Fruit fly (Drosophila melanogaster) whole organism, adult: Measurements from ENCODE around the gene Mical.

Experiments used
- CG11617 ChIP-seq: fragments of 200-800 bp; sonication (Bioruptor generic); optimal IDR thresholded peaks from 2 replicates; lab custom pipeline; 2017; ENCODE audit warnings: mild to moderate bottlenecking, missing biosample characterization, missing genetic modification reagents, missing genetic modification characterization
- CG12768 ChIP-seq: fragments of 200-800 bp; sonication (Bioruptor generic); optimal IDR thresholded peaks from 2 replicates; lab custom pipeline; 2017; ENCODE audit warnings: missing biosample characterization, missing genetic modification characterization, mild to moderate bottlenecking, moderate library complexity, missing genetic modification reagents
- CG33017 ChIP-seq: fragments of 200-800 bp; sonication (Bioruptor generic); optimal IDR thresholded peaks from 2 replicates; lab custom pipeline; 2018; ENCODE audit warnings: missing biosample characterization, mild to moderate bottlenecking, missing genetic modification characterization, moderate library complexity
- CG5204 ChIP-seq: fragments of 200-800 bp; sonication (Bioruptor generic); optimal IDR thresholded peaks from 2 replicates; lab custom pipeline; 2016; ENCODE audit warnings: missing biosample characterization, missing genetic modification characterization
- CG7045 ChIP-seq: fragments of 200-800 bp; sonication (Bioruptor generic); optimal IDR thresholded peaks from 2 replicates; lab custom pipeline; 2017; ENCODE audit warnings: missing biosample characterization, mild to moderate bottlenecking, missing genetic modification characterization
- CG7101 ChIP-seq: fragments of 200-800 bp; sonication (Bioruptor generic); optimal IDR thresholded peaks from 2 replicates; lab custom pipeline; 2018; ENCODE audit warnings: missing biosample characterization, mild to moderate bottlenecking, missing genetic modification characterization, moderate library complexity
- Clk ChIP-seq: fragments of 200-800 bp; sonication (Bioruptor generic); optimal IDR thresholded peaks from 2 replicates; lab custom pipeline; 2017; ENCODE audit warnings: missing biosample characterization, missing genetic modification characterization
- Hr96 ChIP-seq: fragments of 200-800 bp; sonication (Bioruptor generic); optimal IDR thresholded peaks from 2 replicates; lab custom pipeline; 2016; ENCODE audit warnings: missing biosample characterization, missing genetic modification characterization
- bab1 ChIP-seq: fragments of 200-800 bp; sonication (Bioruptor generic); optimal IDR thresholded peaks from 3 replicates; lab custom pipeline; 2019; ENCODE audit warnings: missing biosample characterization, mild to moderate bottlenecking, missing genetic modification characterization, moderate library complexity
- cic ChIP-seq: fragments of 200-800 bp; sonication (Bioruptor generic); optimal IDR thresholded peaks from 2 replicates; lab custom pipeline; 2017; ENCODE audit warnings: missing biosample characterization, mild to moderate bottlenecking, missing genetic modification characterization, moderate library complexity
- kay ChIP-seq: fragments of 200-800 bp; sonication (Bioruptor generic); peaks from one replicate; lab custom pipeline; 2016; ENCODE audit warnings: missing biosample characterization, missing genetic modification characterization, borderline replicate concordance
- toe ChIP-seq: fragments of 200-800 bp; sonication (Bioruptor generic); optimal IDR thresholded peaks from 2 replicates; lab custom pipeline; 2016; ENCODE audit warnings: missing biosample characterization, missing genetic modification characterization

DNA sequence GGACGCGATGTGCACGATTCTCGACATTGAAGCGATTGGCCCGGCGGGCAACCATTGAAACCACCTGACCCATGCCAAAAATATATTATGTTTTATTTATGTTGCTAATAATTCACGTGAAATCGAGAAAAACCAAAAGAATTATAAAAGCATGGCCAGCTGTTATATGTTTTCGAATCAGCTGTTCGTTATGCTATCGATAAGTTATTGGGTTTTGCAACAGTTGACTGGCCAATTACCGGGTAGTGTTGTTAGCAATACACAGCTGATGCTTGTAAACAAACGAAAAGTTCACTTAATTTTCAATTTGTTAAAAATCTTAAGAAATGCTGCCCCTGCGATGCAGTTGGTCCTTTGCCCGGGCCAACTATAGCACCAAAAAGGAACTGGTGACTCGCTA, 2.6 kb upstream of the Mical start, which contains the start of the genes CG11722 and mtTFB2:
- TF ChIP-seq CG5204 (GFP tag; lab: Kevin White, UChicago) (no peak), CG7101 (tag; lab: Kevin White, UChicago) (peak; percentile 29), CG11617 (peak; percentile 36), Clk (GFP tag; lab: Kevin White, UChicago) (no peak), CG12768 (peak; percentile 39), kay (GFP tag; lab: Kevin White, UChicago) (no peak), cic (GFP tag; lab: Kevin White, UChicago) (peak; percentile 9), Hr96 (GFP tag; lab: Kevin White, UChicago) (no peak), bab1 (peak; percentile 68), toe (GFP tag; lab: Kevin White, UChicago) (no peak), CG7045 (no peak), CG33017 (peak; percentile 34)
